Worm (Caenorhabditis elegans) whole organism, late embryonic: ENCODE data around the gene sel-5.

ENCODE experiments used
- C08G9.2 ChIP-seq: sonication (generic microtip); optimal IDR thresholded peaks from 2 replicates; lab custom pipeline; 2016; ENCODE audit warnings: mild to moderate bottlenecking, missing genetic modification characterization, moderate library complexity, missing compliant biosample characterization
- C38D4.7 ChIP-seq: fragments of 200-800 bp; sonication (Bioruptor generic); optimal IDR thresholded peaks from 2 replicates; lab custom pipeline; 2018; ENCODE audit warnings: mild to moderate bottlenecking, missing genetic modification characterization, moderate library complexity, missing compliant biosample characterization
- T23F11.4 ChIP-seq: fragments of 200-800 bp; sonication (Bioruptor generic); optimal IDR thresholded peaks from 2 replicates; lab custom pipeline; 2018; ENCODE audit warnings: mild to moderate bottlenecking, missing genetic modification characterization, missing compliant biosample characterization
- Y22D7AL.16 ChIP-seq: sonication (generic microtip); optimal IDR thresholded peaks from 2 replicates; lab custom pipeline; 2016; ENCODE audit warnings: missing genetic modification characterization, missing compliant biosample characterization
- ahr-1 ChIP-seq: sonication (generic microtip); optimal IDR thresholded peaks from 2 replicates; lab custom pipeline; 2016; ENCODE audit warnings: missing genetic modification characterization, missing compliant biosample characterization
- ceh-14 ChIP-seq: sonication (generic microtip); optimal IDR thresholded peaks from 2 replicates; lab custom pipeline; 2016; ENCODE audit warnings: missing genotype, missing genetic modification characterization, missing compliant biosample characterization
- ceh-18 ChIP-seq: sonication (generic microtip); optimal IDR thresholded peaks from 2 replicates; lab custom pipeline; 2016; ENCODE audit warnings: missing genetic modification characterization, missing compliant biosample characterization
- ceh-19 ChIP-seq: fragments of 200-800 bp; sonication (Bioruptor generic); optimal IDR thresholded peaks from 2 replicates; lab custom pipeline; 2018; ENCODE audit warnings: mild to moderate bottlenecking, missing genetic modification characterization, missing compliant biosample characterization
- ceh-30 ChIP-seq: fragments of 150-350 bp; optimal IDR thresholded peaks from 2 replicates; lab custom pipeline; 2014; ENCODE audit warnings: missing biosample characterization, missing genetic modification characterization
- ceh-31 ChIP-seq: sonication (generic microtip); optimal IDR thresholded peaks from 2 replicates; lab custom pipeline; 2016; ENCODE audit warnings: missing genetic modification characterization, missing compliant biosample characterization
- ceh-34 ChIP-seq: sonication (generic microtip); optimal IDR thresholded peaks from 2 replicates; lab custom pipeline; 2016; ENCODE audit warnings: mild to moderate bottlenecking, missing genetic modification characterization, missing compliant biosample characterization
- ceh-9 ChIP-seq: sonication (generic microtip); optimal IDR thresholded peaks from 2 replicates; lab custom pipeline; 2016; ENCODE audit warnings: mild to moderate bottlenecking, missing genetic modification characterization, inconsistent platforms, missing compliant biosample characterization
- che-1 ChIP-seq: sonication (generic microtip); optimal IDR thresholded peaks from 2 replicates; lab custom pipeline; 2016; ENCODE audit warnings: mild to moderate bottlenecking, missing genetic modification characterization, missing compliant biosample characterization
- dmd-4 ChIP-seq: sonication (generic microtip); optimal IDR thresholded peaks from 2 replicates; lab custom pipeline; 2016; ENCODE audit warnings: borderline replicate concordance, missing genetic modification characterization, missing compliant biosample characterization
- elt-2 ChIP-seq: sonication (generic microtip); optimal IDR thresholded peaks from 2 replicates; lab custom pipeline; 2016; ENCODE audit warnings: missing genetic modification reagents, missing genetic modification characterization, missing compliant biosample characterization
- fax-1 ChIP-seq: sonication (generic microtip); optimal IDR thresholded peaks from 2 replicates; lab custom pipeline; 2016; ENCODE audit warnings: missing genotype, missing genetic modification characterization, missing compliant biosample characterization
- fkh-6 ChIP-seq: sonication (generic microtip); optimal IDR thresholded peaks from 2 replicates; lab custom pipeline; 2016; ENCODE audit warnings: missing genetic modification characterization, missing compliant biosample characterization
- hlh-8 ChIP-seq: sonication (generic microtip); optimal IDR thresholded peaks from 2 replicates; lab custom pipeline; 2016; ENCODE audit warnings: missing genotype, missing genetic modification characterization, missing compliant biosample characterization
- madf-2 ChIP-seq: sonication (generic microtip); optimal IDR thresholded peaks from 2 replicates; lab custom pipeline; 2017; ENCODE audit warnings: missing genetic modification characterization, missing compliant biosample characterization
- nfya-1 ChIP-seq: sonication (generic microtip); optimal IDR thresholded peaks from 2 replicates; lab custom pipeline; 2017; ENCODE audit warnings: missing genetic modification characterization, mild to moderate bottlenecking, missing compliant biosample characterization, antibody characterized with exemption, moderate library complexity
- nhr-11 ChIP-seq: fragments of 150-350 bp; optimal IDR thresholded peaks from 2 replicates; lab custom pipeline; 2014; ENCODE audit warnings: missing biosample characterization, missing genetic modification characterization
- odd-2 ChIP-seq: sonication (generic microtip); optimal IDR thresholded peaks from 2 replicates; lab custom pipeline; 2017; ENCODE audit warnings: antibody characterized with exemption, mild to moderate bottlenecking, missing genetic modification characterization, missing compliant biosample characterization
- pag-3 ChIP-seq: sonication (generic microtip); optimal IDR thresholded peaks from 2 replicates; lab custom pipeline; 2016; ENCODE audit warnings: missing compliant biosample characterization, missing genetic modification characterization, borderline replicate concordance
- pax-1 ChIP-seq: fragments of 150-350 bp; optimal IDR thresholded peaks from 2 replicates; lab custom pipeline; 2014; ENCODE audit warnings: missing biosample characterization, missing genetic modification characterization
- pha-2 ChIP-seq: sonication (generic microtip); optimal IDR thresholded peaks from 2 replicates; lab custom pipeline; 2017; ENCODE audit warnings: mild to moderate bottlenecking, missing genetic modification characterization, missing compliant biosample characterization
- ref-2 ChIP-seq: sonication (generic microtip); optimal IDR thresholded peaks from 2 replicates; lab custom pipeline; 2016; ENCODE audit warnings: missing genetic modification characterization, missing compliant biosample characterization
- sox-2 ChIP-seq: fragments of 200-800 bp; sonication (Bioruptor generic); IDR thresholded peaks from 2 replicates; pipeline ENCODE4 v1.3.6; 2022; ENCODE audit warnings: missing genetic modification reagents, missing genetic modification characterization, missing compliant biosample characterization
- tbx-2 ChIP-seq: sonication (generic microtip); optimal IDR thresholded peaks from 2 replicates; lab custom pipeline; 2016; ENCODE audit warnings: missing genetic modification characterization, missing compliant biosample characterization
- tbx-7 ChIP-seq: sonication (generic microtip); optimal IDR thresholded peaks from 2 replicates; lab custom pipeline; 2016; ENCODE audit warnings: missing genotype, missing genetic modification characterization, missing compliant biosample characterization
- ttx-3 ChIP-seq: sonication (generic microtip); optimal IDR thresholded peaks from 2 replicates; lab custom pipeline; 2016; ENCODE audit warnings: missing genetic modification reagents, missing genetic modification characterization, missing compliant biosample characterization
- unc-42 ChIP-seq: sonication (generic microtip); optimal IDR thresholded peaks from 2 replicates; lab custom pipeline; 2016; ENCODE audit warnings: missing genotype, missing genetic modification characterization, missing compliant biosample characterization
- unc-55 ChIP-seq: sonication (generic microtip); optimal IDR thresholded peaks from 2 replicates; lab custom pipeline; 2017; ENCODE audit warnings: missing biosample characterization, missing genetic modification reagents, missing genetic modification characterization
- unc-86 ChIP-seq: sonication (generic microtip); optimal IDR thresholded peaks from 2 replicates; lab custom pipeline; 2016; ENCODE audit warnings: missing genetic modification characterization, missing compliant biosample characterization
- zip-5 ChIP-seq: sonication (generic microtip); optimal IDR thresholded peaks from 2 replicates; lab custom pipeline; 2016; ENCODE audit warnings: missing genetic modification characterization, missing compliant biosample characterization

sel-5 gene

DNA sequence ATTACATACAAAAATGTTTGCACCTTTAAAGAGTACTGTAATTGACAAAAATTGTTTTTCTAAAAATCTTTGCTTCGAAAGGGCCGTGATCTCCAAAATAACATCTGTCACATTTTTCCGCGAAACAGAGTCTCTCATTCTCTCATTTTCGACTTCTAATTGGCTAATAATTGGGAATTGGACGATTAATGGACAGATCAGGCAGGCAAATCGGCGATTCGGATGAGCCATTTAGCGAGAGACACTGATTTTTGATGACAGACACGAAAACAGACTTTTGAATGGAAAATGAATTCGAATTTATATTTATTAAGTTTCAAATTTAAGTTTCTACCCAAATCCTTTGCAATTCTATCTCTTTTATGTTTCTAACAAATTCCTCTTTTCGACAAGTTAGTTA, 25.6 kb upstream of the sel-5 start:
- TF ChIP-seq dmd-4 (tag; lab: Kevin White, UChicago) (no peak), ceh-30 (tag; lab: Kevin White, UChicago) (no peak), nhr-11 (tag; lab: Kevin White, UChicago) (no peak), C38D4.7 (no peak), elt-2 (tag; lab: Kevin White, UChicago) (no peak), tbx-2 (no peak), odd-2 (tag; lab: Kevin White, UChicago) (no peak), ref-2 (tag; lab: Kevin White, UChicago) (no peak), unc-42 (tag; lab: Kevin White, UChicago) (no peak), ceh-14 (tag; lab: Kevin White, UChicago) (no peak), unc-86 (tag; lab: Kevin White, UChicago) (no peak), fkh-6 (tag; lab: Kevin White, UChicago) (no peak), nfya-1 (no peak), Y22D7AL.16 (tag; lab: Kevin White, UChicago) (no peak), pha-2 (tag; lab: Kevin White, UChicago) (no peak), ceh-34 (tag; lab: Kevin White, UChicago) (no peak), che-1 (tag; lab: Kevin White, UChicago) (no peak)
- TF ChIP-seq, all 69 proteins: peak for 0

DNA sequence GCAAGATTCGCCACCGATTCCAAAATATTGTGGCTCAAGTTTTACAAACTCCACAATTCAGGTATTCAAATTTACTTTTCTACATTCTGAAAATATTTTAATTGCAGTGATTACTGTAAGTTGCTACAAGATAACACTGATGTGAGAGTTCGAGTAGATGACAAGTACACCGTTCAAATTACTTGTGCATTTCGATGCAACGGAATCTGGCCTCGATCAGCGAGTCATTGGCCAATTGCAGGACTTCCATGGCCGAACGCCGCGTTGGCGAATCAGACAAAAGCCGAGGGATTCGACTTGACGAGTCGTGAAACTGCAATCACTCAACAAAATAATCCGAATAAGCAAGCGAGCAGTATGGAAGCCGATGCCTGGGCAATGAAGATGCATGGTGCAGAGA, 23.0 kb upstream of the sel-5 start:
- TF ChIP-seq C38D4.7 = no peak
- no peak for TF ChIP-seq tbx-7
- TF ChIP-seq T23F11.4 (GFP tag; lab: Kevin White, UChicago) = no peak
- no peak for TF ChIP-seq ahr-1 (tag; lab: Kevin White, UChicago)
- no peak for TF ChIP-seq zip-5 (tag; lab: Kevin White, UChicago)
- no peak for TF ChIP-seq pax-1
- TF ChIP-seq fax-1 (tag; lab: Kevin White, UChicago) = no peak
- TF ChIP-seq nhr-11 (tag; lab: Kevin White, UChicago) = no peak
- no peak for TF ChIP-seq ceh-30 (tag; lab: Kevin White, UChicago)
- TF ChIP-seq ceh-19 (GFP tag; lab: Kevin White, UChicago) = no peak
- no peak for TF ChIP-seq nfya-1
- TF ChIP-seq C08G9.2 (tag; lab: Kevin White, UChicago) = no peak
- TF ChIP-seq unc-42 (tag; lab: Kevin White, UChicago) = no peak
- TF ChIP-seq ceh-18 (tag; lab: Kevin White, UChicago) = no peak
- TF ChIP-seq dmd-4 (tag; lab: Kevin White, UChicago) = no peak
- no peak for TF ChIP-seq pag-3 (tag; lab: Kevin White, UChicago)
- TF ChIP-seq madf-2 (tag; lab: Kevin White, UChicago) = no peak
- no peak for TF ChIP-seq tbx-2

DNA sequence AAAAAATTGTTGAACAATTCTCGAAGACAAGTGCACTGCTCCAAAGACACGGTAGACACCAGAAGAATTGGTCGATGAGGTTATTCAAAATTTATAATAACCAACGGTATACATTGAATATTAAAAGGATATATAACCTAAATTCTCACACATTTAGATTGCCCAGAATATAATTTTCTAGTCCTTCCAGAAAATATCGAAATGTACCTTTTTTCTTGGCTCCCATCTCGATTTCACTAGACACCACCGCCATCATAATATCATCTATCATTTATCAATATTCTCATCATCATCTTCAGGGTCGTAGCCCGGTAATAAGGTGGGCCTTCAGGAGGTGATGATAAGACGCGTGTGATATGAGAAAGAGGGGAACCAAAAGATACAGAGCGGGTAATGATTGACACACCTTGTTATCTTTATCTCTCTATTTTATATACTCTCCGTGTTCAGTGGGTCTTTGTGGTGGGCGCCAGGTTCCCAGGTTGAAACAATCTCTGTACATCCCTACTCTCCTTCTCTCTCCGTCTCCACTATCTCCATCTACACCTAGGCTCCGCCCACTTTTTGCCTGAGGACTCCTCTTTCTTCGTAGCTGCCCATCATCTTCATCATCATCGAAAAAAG, 22.0 kb upstream of the sel-5 start, which contains the start of gene mab-21:
Gene mab-21 (plus strand): TSS at position 615 of the 624 bp plus-strand sequence.
- TF ChIP-seq ttx-3 (no peak), ceh-31 (tag; lab: Kevin White, UChicago) (no peak), C38D4.7 (no peak), unc-55 (peak; percentile 25), hlh-8 (tag; lab: Kevin White, UChicago) (no peak), ceh-9 (tag; lab: Kevin White, UChicago) (no peak), elt-2 (tag; lab: Kevin White, UChicago) (peak; percentile 70)

DNA sequence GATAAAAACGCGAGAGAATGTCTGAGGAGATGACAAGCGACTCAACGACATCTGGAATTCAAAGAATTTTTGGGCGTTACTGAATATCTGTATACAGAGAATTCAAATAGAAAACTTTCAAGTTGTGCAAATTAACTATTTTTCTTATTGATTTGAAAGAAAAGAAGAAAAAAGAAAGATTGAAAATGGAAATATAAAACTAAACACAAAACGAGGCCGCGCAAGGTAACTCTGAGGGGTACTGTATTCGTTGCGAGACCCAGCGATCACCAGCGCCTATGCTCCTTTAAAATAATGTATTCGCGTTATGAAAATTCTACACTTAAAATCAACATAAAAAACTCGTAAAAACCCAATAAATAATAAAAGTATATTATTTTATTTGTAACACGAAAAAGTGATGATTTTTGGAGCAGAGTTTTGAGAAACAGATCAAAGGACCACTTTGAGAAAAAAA, 17.6 kb upstream of the sel-5 start, which contains the start of gene asb-1:
Gene asb-1 (minus strand): TSS at position 51 of the 457 bp plus-strand sequence.
- TF ChIP-seq tbx-7 (no peak), pha-2 (tag; lab: Kevin White, UChicago) (no peak), sox-2 (GFP tag; lab: Robert Waterston, UW) (no peak), ahr-1 (tag; lab: Kevin White, UChicago) (no peak), fax-1 (tag; lab: Kevin White, UChicago) (no peak), ceh-30 (tag; lab: Kevin White, UChicago) (no peak)
